Fruit fly (Drosophila melanogaster): Measurements from ENCODE around the gene CG43702.

- no peak for TF ChIP-seq CG9948 (tag; optimal IDR thresholded peaks at IDR 0.05)
- TF ChIP-seq CG8159 (tag; optimal IDR thresholded peaks at IDR 0.05), result no peak
- no peak for TF ChIP-seq fd96Ca (GFP tag; IDR thresholded peaks at IDR 0.05)
- no peak for TF ChIP-seq CG32121 (GFP tag; IDR thresholded peaks at IDR 0.05)
- no peak for TF ChIP-seq rn (GFP tag; IDR thresholded peaks at IDR 0.05)
- TF ChIP-seq D1 (tag; optimal IDR thresholded peaks at IDR 0.05), result no peak
- no peak for TF ChIP-seq CG15710 (tag; optimal IDR thresholded peaks at IDR 0.05)
- TF ChIP-seq Ets98B (GFP tag; IDR thresholded peaks at IDR 0.05), result no peak
- no peak for TF ChIP-seq Snoo (tag; optimal IDR thresholded peaks at IDR 0.05)
- no peak for TF ChIP-seq EcR (GFP tag; optimal IDR thresholded peaks at IDR 0.05)
- no peak for TF ChIP-seq Pif1A (GFP tag; optimal IDR thresholded peaks at IDR 0.05)
- TF ChIP-seq Pif1B (GFP tag; optimal IDR thresholded peaks at IDR 0.05), result no peak
These were observed 772 bp upstream of the CG43702 start, which contains the start of gene Edg78E for dm6 chr3L:21297703-21298102.

Data from whole organism, pupa.